Fruit fly (Drosophila melanogaster) whole organism, wandering third instar larva: ENCODE data around the gene CG44836.

ENCODE experiments used
- Abd-B ChIP-seq: fragments of >200 bp; optimal IDR thresholded peaks from 2 replicates; lab custom pipeline; 2017; ENCODE audit warnings: missing biosample characterization, missing genetic modification characterization
- CG32264 ChIP-seq: fragments of 200-800 bp; sonication (Bioruptor generic); optimal IDR thresholded peaks from 2 replicates; lab custom pipeline; 2016; ENCODE audit warnings: missing biosample characterization, missing genetic modification characterization
- CG9705 ChIP-seq: fragments of 200-800 bp; sonication (Bioruptor generic); optimal IDR thresholded peaks from 2 replicates; lab custom pipeline; 2018; ENCODE audit warnings: missing biosample characterization, mild to moderate bottlenecking, missing genetic modification characterization
- CrebA ChIP-seq: fragments of 200-800 bp; sonication (Bioruptor generic); optimal IDR thresholded peaks from 2 replicates; lab custom pipeline; 2016; ENCODE audit warnings: missing biosample characterization, mild to moderate bottlenecking, missing genetic modification characterization, borderline replicate concordance
- Dfd ChIP-seq: fragments of >200 bp; optimal IDR thresholded peaks from 2 replicates; lab custom pipeline; 2017; ENCODE audit warnings: missing biosample characterization, missing genetic modification characterization
- Dif ChIP-seq: fragments of 200-275, 200-300 bp; sonication (Bioruptor generic); optimal IDR thresholded peaks from 2 replicates; lab custom pipeline; 2018; ENCODE audit warnings: missing biosample characterization, missing genetic modification characterization; ENCODE audit not compliant: partially characterized antibody
- GATAd ChIP-seq: sonication (Bioruptor generic); optimal IDR thresholded peaks from 2 replicates; lab custom pipeline; 2016; ENCODE audit warnings: missing biosample characterization, missing genetic modification characterization
- HLH106 ChIP-seq: fragments of 200-800 bp; optimal IDR thresholded peaks from 3 replicates; lab custom pipeline; 2019; ENCODE audit warnings: missing biosample characterization, mild to moderate bottlenecking, missing genetic modification characterization, moderate library complexity
- Hnf4 ChIP-seq: fragments of 200-800 bp; sonication (Bioruptor generic); optimal IDR thresholded peaks from 2 replicates; lab custom pipeline; 2016; ENCODE audit warnings: missing biosample characterization, mild to moderate bottlenecking, missing genetic modification characterization
- Hr83 ChIP-seq: fragments of 200-300 bp; sonication (Bioruptor generic); optimal IDR thresholded peaks from 2 replicates; lab custom pipeline; 2016; ENCODE audit warnings: missing biosample characterization, mild to moderate bottlenecking, missing genetic modification characterization, moderate library complexity; ENCODE audit not compliant: poor library complexity, severe bottlenecking
- Jra ChIP-seq: sonication (Bioruptor generic); optimal IDR thresholded peaks from 2 replicates; lab custom pipeline; 2016; ENCODE audit warnings: missing biosample characterization, missing genetic modification characterization
- Mio ChIP-seq: sonication (Bioruptor generic); optimal IDR thresholded peaks from 2 replicates; lab custom pipeline; 2016; ENCODE audit warnings: missing biosample characterization, missing genetic modification characterization
- OdsH ChIP-seq: fragments of 200-800 bp; sonication (Bioruptor generic); optimal IDR thresholded peaks from 2 replicates; lab custom pipeline; 2016; ENCODE audit warnings: missing biosample characterization, mild to moderate bottlenecking, missing genetic modification characterization
- Rel ChIP-seq, 2 experiments: fragments of 200-800 bp; sonication (Bioruptor generic) in 1 of 2; optimal IDR thresholded peaks; 2 replicates in 1 of 2; 3 replicates in 1 of 2; lab custom pipeline; 2016 to 2019; ENCODE audit warnings: mild to moderate bottlenecking in 2 of 2, missing biosample characterization in 2 of 2, missing genetic modification characterization in 2 of 2, moderate library complexity in 1 of 2
- Sp1 ChIP-seq: fragments of 200-800 bp; sonication (Bioruptor generic); optimal IDR thresholded peaks from 3 replicates; lab custom pipeline; 2019; ENCODE audit warnings: missing biosample characterization, mild to moderate bottlenecking, missing genetic modification characterization, moderate library complexity
- Vsx2 ChIP-seq: fragments of 200-300, 225-300 bp; sonication (Bioruptor generic); optimal IDR thresholded peaks from 2 replicates; lab custom pipeline; 2018; ENCODE audit warnings: missing biosample characterization, missing genetic modification characterization; ENCODE audit not compliant: partially characterized antibody
- br ChIP-seq: fragments of 200-800 bp; sonication (Bioruptor generic); optimal IDR thresholded peaks from 2 replicates; lab custom pipeline; 2016; ENCODE audit warnings: missing biosample characterization, missing genetic modification characterization
- brk ChIP-seq: fragments of 200-800 bp; sonication (Bioruptor generic); optimal IDR thresholded peaks from 2 replicates; lab custom pipeline; 2016; ENCODE audit warnings: missing biosample characterization, mild to moderate bottlenecking, missing genetic modification characterization
- dl ChIP-seq, 2 experiments: fragments of 175-275, 200-275 bp in 1 of 2; fragments of 200-275 bp in 1 of 2; sonication (Bioruptor generic); optimal IDR thresholded peaks; lab custom pipeline; 2018; ENCODE audit warnings: mild to moderate bottlenecking in 2 of 2, missing biosample characterization in 2 of 2, missing genetic modification characterization in 2 of 2, moderate library complexity in 2 of 2; ENCODE audit not compliant: partially characterized antibody in 2 of 2, insufficient read depth in 1 of 2
- dmrt93B ChIP-seq: fragments of 200-800 bp; sonication (Bioruptor generic); optimal IDR thresholded peaks from 2 replicates; lab custom pipeline; 2018; ENCODE audit warnings: missing biosample characterization, mild to moderate bottlenecking, missing genetic modification characterization
- dsf ChIP-seq: sonication (Bioruptor generic); optimal IDR thresholded peaks from 2 replicates; lab custom pipeline; 2016; ENCODE audit warnings: missing biosample characterization, missing genetic modification characterization, borderline replicate concordance
- ey ChIP-seq: fragments of 200-800 bp; sonication (Bioruptor generic); optimal IDR thresholded peaks from 2 replicates; lab custom pipeline; 2016; ENCODE audit warnings: missing biosample characterization, missing genetic modification characterization
- foxo ChIP-seq, 2 experiments: fragments of 200-800 bp; sonication (Bioruptor generic); optimal IDR thresholded peaks; 2 replicates in 1 of 2; 3 replicates in 1 of 2; lab custom pipeline; 2016 to 2017; ENCODE audit warnings: missing biosample characterization in 2 of 2, missing genetic modification characterization in 2 of 2
- fru ChIP-seq: fragments of 200-800 bp; sonication (Bioruptor generic); optimal IDR thresholded peaks from 3 replicates; lab custom pipeline; 2016; ENCODE audit warnings: missing biosample characterization, mild to moderate bottlenecking, missing genetic modification characterization
- h ChIP-seq: fragments of 200-800 bp; sonication (Bioruptor generic); optimal IDR thresholded peaks from 3 replicates; lab custom pipeline; 2016; ENCODE audit warnings: missing biosample characterization, mild to moderate bottlenecking, missing genetic modification characterization
- jim ChIP-seq: fragments of 175-275, 200-325 bp; sonication (Bioruptor generic); optimal IDR thresholded peaks from 2 replicates; lab custom pipeline; 2016; ENCODE audit warnings: missing biosample characterization, mild to moderate bottlenecking, missing genetic modification characterization
- lola ChIP-seq: fragments of >200 bp; optimal IDR thresholded peaks from 2 replicates; lab custom pipeline; 2017; ENCODE audit warnings: missing biosample characterization, missing genetic modification characterization
- pan ChIP-seq: fragments of >200 bp; optimal IDR thresholded peaks from 2 replicates; lab custom pipeline; 2017
- psq ChIP-seq: fragments of 200-800 bp; sonication (Bioruptor generic); optimal IDR thresholded peaks from 3 replicates; lab custom pipeline; 2017; ENCODE audit warnings: missing biosample characterization, mild to moderate bottlenecking, missing genetic modification characterization, moderate library complexity
- rgr ChIP-seq: fragments of 200-800 bp; sonication (Bioruptor generic); optimal IDR thresholded peaks from 3 replicates; lab custom pipeline; 2016; ENCODE audit warnings: missing biosample characterization, mild to moderate bottlenecking, missing genetic modification characterization
- sage ChIP-seq: fragments of 200-800 bp; sonication (Bioruptor generic); optimal IDR thresholded peaks from 2 replicates; lab custom pipeline; 2016; ENCODE audit warnings: missing biosample characterization, mild to moderate bottlenecking, missing genetic modification characterization
- sv ChIP-seq: fragments of 200-800 bp; sonication (Bioruptor generic); optimal IDR thresholded peaks from 3 replicates; lab custom pipeline; 2016; ENCODE audit warnings: missing biosample characterization, missing genetic modification characterization
- tai ChIP-seq: sonication (Bioruptor generic); optimal IDR thresholded peaks from 2 replicates; lab custom pipeline; 2016; ENCODE audit warnings: missing biosample characterization, missing genetic modification characterization
- usp ChIP-seq: fragments of >200 bp; optimal IDR thresholded peaks from 2 replicates; lab custom pipeline; 2017; ENCODE audit warnings: missing biosample characterization, missing genetic modification characterization
- woc ChIP-seq: sonication (Bioruptor generic); optimal IDR thresholded peaks from 2 replicates; lab custom pipeline; 2016; ENCODE audit warnings: missing biosample characterization, mild to moderate bottlenecking, missing genetic modification characterization

The CG44836 gene

dm6 chr3L:16409440-16410233 lies 9.6 kb upstream of the CG44836 start:
- TF ChIP-seq CrebA (GFP tag; lab: Kevin White, UChicago), result no peak
- TF ChIP-seq Vsx2, result no peak
- no peak for TF ChIP-seq Rel (GFP tag; optimal IDR thresholded peaks at IDR 0.05; lab: Kevin White, UChicago)
- peak; percentile 19 for TF ChIP-seq Rel (tag; optimal IDR thresholded peaks at IDR 0.05; lab: Kevin White, UChicago)
- TF ChIP-seq lola (GFP tag; lab: Kevin White, UChicago), result no peak
- TF ChIP-seq HLH106 (tag; lab: Kevin White, UChicago), result no peak
- no peak for TF ChIP-seq Hr83 (GFP tag; lab: Kevin White, UChicago)
- TF ChIP-seq sage (GFP tag; lab: Kevin White, UChicago), result no peak
- no peak for TF ChIP-seq fru (GFP tag; lab: Kevin White, UChicago)
- TF ChIP-seq ey (GFP tag; lab: Kevin White, UChicago), result no peak
- TF ChIP-seq Dif (GFP tag; lab: Kevin White, UChicago), result peak; percentile 1
- TF ChIP-seq dmrt93B, result no peak
- TF ChIP-seq jim (GFP tag; lab: Kevin White, UChicago), result no peak
- TF ChIP-seq GATAd (GFP tag; lab: Kevin White, UChicago), result no peak
- TF ChIP-seq Jra (GFP tag; lab: Kevin White, UChicago), result no peak
- TF ChIP-seq usp (GFP tag; lab: Kevin White, UChicago), result no peak
- no peak for TF ChIP-seq rgr (GFP tag; lab: Kevin White, UChicago)

- TF ChIP-seq Vsx2 (peak; percentile 1), foxo (GFP tag; optimal IDR thresholded peaks at IDR 0.05; lab: Kevin White, UChicago) (peak in 1 of 2 experiments; percentile 66), fru (GFP tag; lab: Kevin White, UChicago) (peak; percentile 45), CrebA (GFP tag; lab: Kevin White, UChicago) (no peak), OdsH (GFP tag; lab: Kevin White, UChicago) (peak; percentile 54), lola (GFP tag; lab: Kevin White, UChicago) (no peak), psq (peak; percentile 36), Dfd (GFP tag; lab: Kevin White, UChicago) (no peak), pan (lab: Kevin White, UChicago) (no peak), Dif (GFP tag; lab: Kevin White, UChicago) (peak; percentile 5), dmrt93B (peak; percentile 41), CG9705 (GFP tag; lab: Kevin White, UChicago) (peak; percentile 60), sv (no peak), Hnf4 (GFP tag; lab: Kevin White, UChicago) (peak; percentile 70), tai (no peak), br (GFP tag; lab: Kevin White, UChicago) (peak; percentile 62), CG32264 (GFP tag; lab: Kevin White, UChicago) (peak; percentile 9), Sp1 (GFP tag; lab: Kevin White, UChicago) (peak; percentile 63), jim (GFP tag; lab: Kevin White, UChicago) (peak; percentile 76), rgr (GFP tag; lab: Kevin White, UChicago) (peak; percentile 70), ey (GFP tag; lab: Kevin White, UChicago) (peak; percentile 44), GATAd (GFP tag; lab: Kevin White, UChicago) (peak; percentile 31), HLH106 (tag; lab: Kevin White, UChicago) (peak; percentile 47), Abd-B (no peak), woc (GFP tag; lab: Kevin White, UChicago) (peak; percentile 6), sage (GFP tag; lab: Kevin White, UChicago) (no peak), h (GFP tag; lab: Kevin White, UChicago) (peak; percentile 45), dsf (GFP tag; lab: Kevin White, UChicago) (peak; percentile 78), brk (GFP tag; lab: Kevin White, UChicago) (no peak), dl (GFP tag; optimal IDR thresholded peaks at IDR 0.05; lab: Kevin White, UChicago; ENCODE audit: insufficient read depth in 1 of 2, partially characterized antibody in 2 of 2) (peak; percentile 38 to 76), Jra (GFP tag; lab: Kevin White, UChicago) (peak; percentile 60), usp (GFP tag; lab: Kevin White, UChicago) (no peak), Rel (GFP tag; optimal IDR thresholded peaks at IDR 0.05; lab: Kevin White, UChicago) (no peak), Rel (tag; optimal IDR thresholded peaks at IDR 0.05; lab: Kevin White, UChicago) (no peak), Mio (GFP tag; lab: Kevin White, UChicago) (no peak), Hr83 (GFP tag; lab: Kevin White, UChicago) (peak; percentile 96)
These were observed 8.7 kb upstream of the CG44836 start for dm6 chr3L:16408609-16409439.
